Worm (Caenorhabditis elegans) whole organism, early embryonic: ENCODE results near the gene best-13.

Experiments
- B0310.2 ChIP-seq: sonication (generic microtip); optimal IDR thresholded peaks from 2 replicates; lab custom pipeline; 2016; ENCODE audit warnings: mild to moderate bottlenecking, missing genetic modification characterization, missing compliant biosample characterization
- F13C5.2 ChIP-seq: sonication (generic microtip); optimal IDR thresholded peaks from 2 replicates; lab custom pipeline; 2017; ENCODE audit warnings: mild to moderate bottlenecking, missing genetic modification characterization, inconsistent platforms, missing compliant biosample characterization
- aly-1 ChIP-seq: sonication (generic microtip); optimal IDR thresholded peaks from 2 replicates; lab custom pipeline; 2016; ENCODE audit warnings: missing genetic modification characterization, missing compliant biosample characterization
- ama-1 ChIP-seq: fragments of 150-350 bp; optimal IDR thresholded peaks from 2 replicates; lab custom pipeline; 2014
- ceh-13 ChIP-seq: fragments of 200-800 bp; sonication (Bioruptor generic); optimal IDR thresholded peaks from 2 replicates; lab custom pipeline; 2018; ENCODE audit warnings: mild to moderate bottlenecking, missing genetic modification characterization, missing compliant biosample characterization
- ceh-36 ChIP-seq: sonication (generic microtip); optimal IDR thresholded peaks from 2 replicates; lab custom pipeline; 2016; ENCODE audit warnings: missing genetic modification characterization, inconsistent platforms, missing compliant biosample characterization
- ets-7 ChIP-seq: sonication (generic microtip); optimal IDR thresholded peaks from 2 replicates; lab custom pipeline; 2016; ENCODE audit warnings: missing genotype, missing genetic modification characterization, missing compliant biosample characterization
- flt-1 ChIP-seq: fragments of 200-800 bp; sonication (Bioruptor generic); IDR thresholded peaks from 2 replicates; pipeline ENCODE4 v1.3.6; 2022; ENCODE audit warnings: missing genetic modification characterization, missing compliant biosample characterization
- hmbx-1 ChIP-seq: sonication (generic microtip); optimal IDR thresholded peaks from 2 replicates; lab custom pipeline; 2016; ENCODE audit warnings: mild to moderate bottlenecking, missing genetic modification characterization, missing compliant biosample characterization
- hmg-4 ChIP-seq: fragments of 200-800 bp; sonication (Bioruptor generic); optimal IDR thresholded peaks from 2 replicates; lab custom pipeline; 2018; ENCODE audit warnings: mild to moderate bottlenecking, missing genetic modification characterization, missing compliant biosample characterization
- hnd-1 ChIP-seq: sonication (generic microtip); optimal IDR thresholded peaks from 2 replicates; lab custom pipeline; 2016; ENCODE audit warnings: missing genetic modification characterization, missing compliant biosample characterization
- pes-1 ChIP-seq: fragments of 200-800 bp; sonication (Bioruptor generic); IDR thresholded peaks from 2 replicates; pipeline ENCODE4 v1.3.6; 2022; ENCODE audit warnings: missing genetic modification reagents, missing genetic modification characterization, missing compliant biosample characterization
- scrt-1 ChIP-seq: fragments of 200-800 bp; sonication (Bioruptor generic); IDR thresholded peaks from 2 replicates; pipeline ENCODE4 v1.3.6; 2022; ENCODE audit warnings: missing genetic modification characterization, missing compliant biosample characterization
- sea-1 ChIP-seq: fragments of 200-800 bp; sonication (Bioruptor generic); conservative IDR thresholded peaks from 2 replicates; pipeline ENCODE4 v1.3.6; 2022; ENCODE audit warnings: missing genetic modification characterization, missing compliant biosample characterization
- tbx-11 ChIP-seq: fragments of 200-800 bp; sonication (Bioruptor generic); IDR thresholded peaks from 2 replicates; pipeline ENCODE4 v1.3.6; 2022; ENCODE audit warnings: missing genetic modification characterization, missing compliant biosample characterization
- tbx-37 ChIP-seq: fragments of 200-800 bp; sonication (Bioruptor generic); conservative IDR thresholded peaks from 2 replicates; pipeline ENCODE4 v1.3.6; 2022; ENCODE audit warnings: missing genetic modification reagents, missing genetic modification characterization, missing compliant biosample characterization
- tra-4 ChIP-seq: sonication (generic microtip); optimal IDR thresholded peaks from 2 replicates; lab custom pipeline; 2017; ENCODE audit warnings: missing genetic modification characterization, missing compliant biosample characterization

The best-13 gene

DNA sequence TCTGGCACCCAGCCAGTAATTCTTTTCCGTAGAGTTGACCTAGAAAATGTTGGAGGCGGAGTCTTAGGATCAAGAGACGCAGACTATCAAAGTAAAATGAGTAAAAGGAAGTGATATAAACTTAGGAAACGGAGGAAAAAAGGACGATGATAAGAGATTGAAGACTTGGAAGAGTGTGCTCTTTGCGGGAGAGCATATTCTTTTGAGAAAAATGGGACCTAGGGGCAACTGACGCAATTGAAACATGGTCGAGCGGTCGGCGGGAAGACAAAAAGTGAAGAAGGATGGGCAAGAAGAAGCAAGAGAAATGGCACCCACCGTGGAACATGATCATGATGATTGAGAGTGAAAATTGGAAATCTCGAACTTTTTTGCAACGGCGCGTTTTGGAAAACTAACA is 44.3 kb downstream of the best-13 start:
- TF ChIP-seq F13C5.2 (tag; lab: Kevin White, UChicago) (no peak), ceh-36 (tag; lab: Kevin White, UChicago) (no peak), tbx-37 (GFP tag; lab: Robert Waterston, UW) (no peak), aly-1 (tag; lab: Kevin White, UChicago) (no peak), flt-1 (GFP tag; lab: Robert Waterston, UW) (no peak), B0310.2 (tag; lab: Kevin White, UChicago) (no peak), ama-1 (lab: Kevin White, UChicago) (no peak), ets-7 (no peak), tbx-11 (GFP tag; lab: Robert Waterston, UW) (no peak), pes-1 (GFP tag; lab: Robert Waterston, UW) (no peak), hmg-4 (GFP tag; lab: Kevin White, UChicago) (no peak), hnd-1 (no peak), ceh-13 (GFP tag; lab: Kevin White, UChicago) (no peak), scrt-1 (GFP tag; lab: Robert Waterston, UW) (no peak), hmbx-1 (tag; lab: Kevin White, UChicago) (no peak), tra-4 (tag; lab: Kevin White, UChicago) (no peak)

DNA sequence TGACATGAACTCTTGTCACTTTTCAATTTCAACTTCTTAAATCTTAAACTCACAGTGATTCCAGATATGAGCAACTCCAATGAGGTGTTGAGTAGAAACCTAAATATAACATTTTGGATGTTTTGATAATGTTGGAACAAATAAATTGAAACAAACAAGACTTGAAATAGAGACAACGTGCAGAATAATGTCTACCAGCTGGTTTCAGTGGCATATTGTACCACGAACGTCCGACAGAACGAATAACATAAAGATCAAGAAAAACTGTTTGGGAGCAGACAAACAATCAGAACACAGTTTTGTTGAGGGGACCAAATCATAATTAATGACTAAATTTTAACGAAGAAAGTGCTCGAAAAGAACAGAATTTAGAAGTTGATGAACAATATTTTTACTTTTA is 49.6 kb downstream of the best-13 start, which contains the start of gene gon-1:
gon-1 (minus strand) TSS at position 101 of the 400 bp plus-strand sequence.
- TF ChIP-seq tra-4 (tag; lab: Kevin White, UChicago): no peak
- no peak for TF ChIP-seq ceh-13 (GFP tag; lab: Kevin White, UChicago)
- TF ChIP-seq ama-1 (lab: Kevin White, UChicago): no peak
- TF ChIP-seq F13C5.2 (tag; lab: Kevin White, UChicago): no peak
- no peak for TF ChIP-seq sea-1
- TF ChIP-seq hmg-4 (GFP tag; lab: Kevin White, UChicago): no peak
- TF ChIP-seq pes-1 (GFP tag; lab: Robert Waterston, UW): no peak
- TF ChIP-seq ets-7: no peak
- no peak for TF ChIP-seq scrt-1 (GFP tag; lab: Robert Waterston, UW)
- no peak for TF ChIP-seq tbx-37 (GFP tag; lab: Robert Waterston, UW)
- TF ChIP-seq aly-1 (tag; lab: Kevin White, UChicago): no peak
